Worm (Caenorhabditis elegans) whole organism, midembryonic: ENCODE data around the gene str-253.

ENCODE experiments used
- cog-1 ChIP-seq: sonication (generic microtip); optimal IDR thresholded peaks from 2 replicates; lab custom pipeline; 2016; ENCODE audit warnings: missing genetic modification characterization, missing compliant biosample characterization
- flt-1 ChIP-seq: fragments of 200-800 bp; sonication (Bioruptor generic); IDR thresholded peaks from 2 replicates; pipeline ENCODE4 v1.3.6; 2022; ENCODE audit warnings: missing genetic modification characterization, missing compliant biosample characterization
- med-1 ChIP-seq: sonication (generic microtip); optimal IDR thresholded peaks from 2 replicates; lab custom pipeline; 2017; ENCODE audit warnings: missing genetic modification characterization, mild to moderate bottlenecking, missing compliant biosample characterization, antibody characterized with exemption, missing genetic modification reagents; ENCODE audit not compliant: insufficient read depth
- ref-1 ChIP-seq: fragments of 200-800 bp; sonication (Bioruptor generic); conservative IDR thresholded peaks from 2 replicates; pipeline ENCODE4 v1.3.6; 2022; ENCODE audit warnings: missing genetic modification reagents, missing genetic modification characterization, missing compliant biosample characterization

DNA sequence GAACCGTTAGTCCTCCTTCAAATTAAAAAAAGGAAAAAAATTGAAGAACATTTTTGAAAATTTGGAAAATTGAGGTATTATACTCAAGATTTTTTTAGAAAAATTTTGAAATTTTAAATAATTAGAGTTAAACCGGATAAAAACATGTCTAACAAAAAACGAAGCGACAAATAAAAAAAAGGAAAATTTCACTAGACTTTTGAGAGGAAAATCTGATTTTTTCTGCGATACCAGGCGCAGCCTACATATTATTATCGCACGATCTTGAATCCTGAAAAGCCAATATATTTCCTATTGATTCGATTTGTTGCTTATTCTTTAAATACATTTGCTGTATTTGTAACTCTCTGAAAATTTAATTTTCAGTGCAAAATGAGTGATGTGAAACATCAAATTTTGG lies 39.1 kb downstream of the str-253 start, which contains the start of gene nstp-8:
- TF ChIP-seq med-1 (no peak), cog-1 (tag; lab: Kevin White, UChicago) (no peak), ref-1 (GFP tag; lab: Robert Waterston, UW) (no peak), flt-1 (GFP tag; lab: Robert Waterston, UW) (no peak)
